Worm (Caenorhabditis elegans) whole organism, young adult: ENCODE measurements around the gene npr-9.

Experiments
- B0019.2 ChIP-seq: fragments of 200-800 bp; sonication (Bioruptor generic); conservative IDR thresholded peaks from 2 replicates; pipeline ENCODE4 v1.3.6; 2022; ENCODE audit warnings: missing genetic modification reagents, missing genetic modification characterization, missing compliant biosample characterization
- B0336.3 ChIP-seq: fragments of 200-800 bp; sonication (Bioruptor generic); IDR thresholded peaks from 2 replicates; pipeline ENCODE4 v1.3.6; 2022; ENCODE audit warnings: missing genetic modification characterization, missing compliant biosample characterization
- C06A6.2 ChIP-seq: fragments of 200-800 bp; sonication (Bioruptor generic); conservative IDR thresholded peaks from 2 replicates; pipeline ENCODE4 v1.3.6; 2022; ENCODE audit warnings: missing genetic modification characterization, missing compliant biosample characterization
- F22D6.2 ChIP-seq: sonication (generic microtip); optimal IDR thresholded peaks from 2 replicates; lab custom pipeline; 2016; ENCODE audit warnings: mild to moderate bottlenecking, missing genetic modification characterization, missing compliant biosample characterization
- F33H1.4 ChIP-seq: fragments of 200-800 bp; sonication (Bioruptor generic); IDR thresholded peaks from 2 replicates; pipeline ENCODE4 v1.3.6; 2022; ENCODE audit warnings: missing genetic modification reagents, missing genetic modification characterization, missing compliant biosample characterization
- F49E8.2 ChIP-seq: sonication (generic microtip); optimal IDR thresholded peaks from 3 replicates; lab custom pipeline; 2017; ENCODE audit warnings: missing genetic modification characterization, mild to moderate bottlenecking, missing compliant biosample characterization, antibody characterized with exemption, moderate library complexity; ENCODE audit not compliant: insufficient read depth
- T07F8.4 ChIP-seq: sonication (generic microtip); optimal IDR thresholded peaks from 2 replicates; lab custom pipeline; 2016; ENCODE audit warnings: mild to moderate bottlenecking, missing genetic modification characterization, moderate library complexity, missing compliant biosample characterization
- Y56A3A.18 ChIP-seq: fragments of 200-800 bp; sonication (Bioruptor generic); IDR thresholded peaks from 2 replicates; pipeline ENCODE4 v1.3.6; 2022; ENCODE audit warnings: missing genetic modification reagents, missing genetic modification characterization, missing compliant biosample characterization
- ZK185.1 ChIP-seq: sonication (generic microtip); optimal IDR thresholded peaks from 2 replicates; lab custom pipeline; 2016; ENCODE audit warnings: mild to moderate bottlenecking, missing genetic modification characterization, missing compliant biosample characterization; ENCODE audit not compliant: poor library complexity, severe bottlenecking
- akir-1 ChIP-seq: fragments of 200-800 bp; sonication (Bioruptor generic); optimal IDR thresholded peaks from 2 replicates; lab custom pipeline; 2018; ENCODE audit warnings: mild to moderate bottlenecking, missing genetic modification characterization, moderate library complexity, missing compliant biosample characterization
- aptf-2 ChIP-seq: fragments of 200-800 bp; sonication (Bioruptor generic); conservative IDR thresholded peaks from 2 replicates; pipeline ENCODE4 v1.3.6; 2022; ENCODE audit warnings: missing genetic modification reagents, missing genetic modification characterization, missing compliant biosample characterization
- aptf-3 ChIP-seq: fragments of 200-800 bp; sonication (Bioruptor generic); IDR thresholded peaks from 2 replicates; pipeline ENCODE4 v1.3.6; 2022; ENCODE audit warnings: missing genetic modification characterization, missing compliant biosample characterization
- athp-1 ChIP-seq: sonication (generic microtip); optimal IDR thresholded peaks from 2 replicates; lab custom pipeline; 2017; ENCODE audit warnings: mild to moderate bottlenecking, missing genetic modification characterization, missing compliant biosample characterization
- attf-5 ChIP-seq: fragments of 200-800 bp; sonication (Bioruptor generic); optimal IDR thresholded peaks from 2 replicates; lab custom pipeline; 2018; ENCODE audit warnings: mild to moderate bottlenecking, missing genetic modification characterization, missing compliant biosample characterization
- bed-1 ChIP-seq: fragments of 200-800 bp; sonication (Bioruptor generic); IDR thresholded peaks from 2 replicates; pipeline ENCODE4 v1.3.6; 2022; ENCODE audit warnings: missing genetic modification reagents, missing genetic modification characterization, missing compliant biosample characterization
- bed-2 ChIP-seq: fragments of 200-800 bp; sonication (Bioruptor generic); IDR thresholded peaks from 2 replicates; pipeline ENCODE4 v1.3.6; 2022; ENCODE audit warnings: missing genetic modification reagents, missing genetic modification characterization, missing compliant biosample characterization
- ccch-3 ChIP-seq: fragments of 200-800 bp; sonication (Bioruptor generic); optimal IDR thresholded peaks from 2 replicates; lab custom pipeline; 2018; ENCODE audit warnings: mild to moderate bottlenecking, missing genetic modification characterization, missing compliant biosample characterization
- ceh-27 ChIP-seq: fragments of 200-800 bp; sonication (Bioruptor generic); optimal IDR thresholded peaks from 2 replicates; lab custom pipeline; 2018; ENCODE audit warnings: mild to moderate bottlenecking, missing genetic modification characterization, moderate library complexity, missing compliant biosample characterization
- ceh-40 ChIP-seq: fragments of 200-800 bp; sonication (Bioruptor generic); IDR thresholded peaks from 2 replicates; pipeline ENCODE4 v1.3.6; 2022; ENCODE audit warnings: missing genetic modification characterization, missing compliant biosample characterization
- chd-7 ChIP-seq: sonication (generic microtip); optimal IDR thresholded peaks from 2 replicates; lab custom pipeline; 2016; ENCODE audit warnings: mild to moderate bottlenecking, missing genetic modification characterization, moderate library complexity, missing compliant biosample characterization
- die-1 ChIP-seq: sonication (generic microtip); optimal IDR thresholded peaks from 2 replicates; lab custom pipeline; 2016; ENCODE audit warnings: missing genotype, mild to moderate bottlenecking, missing genetic modification characterization, missing compliant biosample characterization
- dox-1 ChIP-seq: fragments of 200-800 bp; sonication (Bioruptor generic); IDR thresholded peaks from 2 replicates; pipeline ENCODE4 v1.3.6; 2022; ENCODE audit warnings: missing genetic modification reagents, missing genetic modification characterization, missing compliant biosample characterization
- dpl-1 ChIP-seq: fragments of 150-350 bp; optimal IDR thresholded peaks from 2 replicates; lab custom pipeline; 2014; ENCODE audit warnings: missing biosample characterization, missing genetic modification reagents, missing genetic modification characterization
- egl-18 ChIP-seq: fragments of 200-800 bp; sonication (Bioruptor generic); IDR thresholded peaks from 2 replicates; pipeline ENCODE4 v1.3.6; 2022; ENCODE audit warnings: missing genetic modification reagents, missing genetic modification characterization, missing compliant biosample characterization
- ets-4 ChIP-seq: fragments of 200-800 bp; sonication (Bioruptor generic); optimal IDR thresholded peaks from 2 replicates; lab custom pipeline; 2018; ENCODE audit warnings: mild to moderate bottlenecking, missing genetic modification characterization, missing compliant biosample characterization
- fkh-3 ChIP-seq: sonication (generic microtip); optimal IDR thresholded peaks from 2 replicates; lab custom pipeline; 2016; ENCODE audit warnings: mild to moderate bottlenecking, missing genetic modification characterization, missing compliant biosample characterization
- gei-17 ChIP-seq: fragments of 200-800 bp; sonication (Bioruptor generic); optimal IDR thresholded peaks from 2 replicates; lab custom pipeline; 2018; ENCODE audit warnings: mild to moderate bottlenecking, missing genetic modification characterization, missing compliant biosample characterization
- hmg-1.2 ChIP-seq: fragments of 200-800 bp; sonication (Bioruptor generic); IDR thresholded peaks from 2 replicates; pipeline ENCODE4 v1.3.6; 2022; ENCODE audit warnings: missing genetic modification reagents, missing genetic modification characterization, missing compliant biosample characterization
- lag-1 ChIP-seq: fragments of 200-800 bp; sonication (Bioruptor generic); IDR thresholded peaks from 2 replicates; pipeline ENCODE4 v1.3.6; 2022; ENCODE audit warnings: missing genetic modification reagents, missing genetic modification characterization, missing compliant biosample characterization
- let-526 ChIP-seq: fragments of 200-800 bp; sonication (Bioruptor generic); IDR thresholded peaks from 2 replicates; pipeline ENCODE4 v1.3.6; 2022; ENCODE audit warnings: missing genetic modification reagents, missing genetic modification characterization, missing compliant biosample characterization
- lin-26 ChIP-seq: fragments of 200-800 bp; sonication (Bioruptor generic); IDR thresholded peaks from 2 replicates; pipeline ENCODE4 v1.3.6; 2022; ENCODE audit warnings: missing genetic modification reagents, missing genetic modification characterization, missing compliant biosample characterization
- lin-54 ChIP-seq: fragments of 200-800 bp; sonication (Bioruptor generic); optimal IDR thresholded peaks from 2 replicates; lab custom pipeline; 2018; ENCODE audit warnings: mild to moderate bottlenecking, missing genetic modification characterization, missing compliant biosample characterization
- lsl-1 ChIP-seq: fragments of 200-800 bp; sonication (Bioruptor generic); optimal IDR thresholded peaks from 2 replicates; lab custom pipeline; 2018; ENCODE audit warnings: mild to moderate bottlenecking, missing genetic modification characterization, moderate library complexity, missing compliant biosample characterization
- madf-10 ChIP-seq: sonication (generic microtip); optimal IDR thresholded peaks from 2 replicates; lab custom pipeline; 2016; ENCODE audit warnings: mild to moderate bottlenecking, missing genetic modification characterization, missing compliant biosample characterization
- madf-3 ChIP-seq: fragments of 200-800 bp; sonication (Bioruptor generic); IDR thresholded peaks from 2 replicates; pipeline ENCODE4 v1.3.6; 2022; ENCODE audit warnings: missing genetic modification reagents, missing genetic modification characterization, missing compliant biosample characterization
- mes-4 ChIP-seq: sonication (generic microtip); optimal IDR thresholded peaks from 2 replicates; lab custom pipeline; 2016; ENCODE audit warnings: missing genotype, missing genetic modification characterization, missing compliant biosample characterization
- mxl-1 ChIP-seq: sonication (generic microtip); optimal IDR thresholded peaks from 2 replicates; lab custom pipeline; 2016; ENCODE audit warnings: missing genetic modification characterization, missing compliant biosample characterization
- nfya-1 ChIP-seq: sonication (generic microtip); optimal IDR thresholded peaks from 2 replicates; lab custom pipeline; 2017; ENCODE audit warnings: antibody characterized with exemption, missing compliant biosample characterization, missing genetic modification characterization, borderline replicate concordance; ENCODE audit not compliant: insufficient read depth
- nfya-2 ChIP-seq: fragments of 200-800 bp; sonication (Bioruptor generic); IDR thresholded peaks from 2 replicates; pipeline ENCODE4 v1.3.6; 2022; ENCODE audit warnings: missing genetic modification reagents, missing genetic modification characterization, missing compliant biosample characterization
- rec-8 ChIP-seq, 2 experiments: sonication (generic microtip); optimal IDR thresholded peaks; 2 replicates each; lab custom pipeline; 2016; ENCODE audit warnings: mild to moderate bottlenecking in 2 of 2, missing genetic modification characterization in 2 of 2, missing genetic modification reagents in 2 of 2, missing genotype in 2 of 2, missing biosample characterization in 1 of 2, missing compliant biosample characterization in 1 of 2, moderate library complexity in 1 of 2
- repo-1 ChIP-seq: sonication (generic microtip); optimal IDR thresholded peaks from 2 replicates; lab custom pipeline; 2017; ENCODE audit warnings: mild to moderate bottlenecking, missing genetic modification characterization, missing compliant biosample characterization
- sdz-38 ChIP-seq: sonication (generic microtip); optimal IDR thresholded peaks from 2 replicates; lab custom pipeline; 2016; ENCODE audit warnings: missing genotype, missing genetic modification characterization, missing compliant biosample characterization
- sea-2 ChIP-seq: fragments of 200-800 bp; sonication (Bioruptor generic); IDR thresholded peaks from 2 replicates; pipeline ENCODE4 v1.3.6; 2022; ENCODE audit warnings: missing genetic modification characterization, missing compliant biosample characterization
- somi-1 ChIP-seq: fragments of 200-800 bp; sonication (Bioruptor generic); optimal IDR thresholded peaks from 2 replicates; lab custom pipeline; 2018; ENCODE audit warnings: mild to moderate bottlenecking, missing genetic modification characterization, missing compliant biosample characterization
- unc-130 ChIP-seq: sonication (generic microtip); optimal IDR thresholded peaks from 2 replicates; lab custom pipeline; 2016; ENCODE audit warnings: missing genetic modification reagents, missing genetic modification characterization, missing compliant biosample characterization
- xnd-1 ChIP-seq: sonication (generic microtip); optimal IDR thresholded peaks from 2 replicates; lab custom pipeline; 2016; ENCODE audit warnings: missing genotype, missing genetic modification reagents, missing genetic modification characterization, missing compliant biosample characterization
- ztf-22 ChIP-seq: fragments of 200-800 bp; sonication (Bioruptor generic); optimal IDR thresholded peaks from 2 replicates; lab custom pipeline; 2018; ENCODE audit warnings: mild to moderate bottlenecking, missing genetic modification characterization, moderate library complexity, missing compliant biosample characterization
- ztf-25 ChIP-seq: fragments of 200-800 bp; sonication (Bioruptor generic); IDR thresholded peaks from 2 replicates; pipeline ENCODE4 v1.3.6; 2022; ENCODE audit warnings: missing genetic modification reagents, missing genetic modification characterization, missing compliant biosample characterization

The npr-9 gene

ce11 chrX:11337783-11338182 is 8.3 kb downstream of the npr-9 start, which contains the start of gene gcy-9:
gcy-9 (minus strand) TSS chrX:11337883.
- TF ChIP-seq let-526 (GFP tag; lab: Robert Waterston, UW): no peak
- TF ChIP-seq lag-1 (GFP tag; lab: Robert Waterston, UW): no peak
- TF ChIP-seq mxl-1 (tag; lab: Kevin White, UChicago): no peak
- TF ChIP-seq rec-8 (tag; optimal IDR thresholded peaks at IDR 0.05; lab: Kevin White, UChicago): no peak
- TF ChIP-seq chd-7 (tag; lab: Kevin White, UChicago): no peak
- TF ChIP-seq ets-4 (GFP tag; lab: Kevin White, UChicago): no peak
- no peak for TF ChIP-seq egl-18
- TF ChIP-seq sdz-38: no peak

- no peak for TF ChIP-seq ztf-22
- no peak for TF ChIP-seq lin-26 (GFP tag; lab: Robert Waterston, UW)
- no peak for TF ChIP-seq chd-7 (tag; lab: Kevin White, UChicago)
- TF ChIP-seq ceh-40 (GFP tag; lab: Robert Waterston, UW): no peak
- no peak for TF ChIP-seq lsl-1
- no peak for TF ChIP-seq C06A6.2 (GFP tag; lab: Robert Waterston, UW)
- TF ChIP-seq F33H1.4 (GFP tag; lab: Robert Waterston, UW): no peak
- no peak for TF ChIP-seq madf-3
- TF ChIP-seq fkh-3: no peak
- 0 out of 2 replicates have a peak, but pooled peaks have one; percentile 35 for TF ChIP-seq dox-1 (GFP tag; lab: Robert Waterston, UW)
- TF ChIP-seq F22D6.2 (tag; lab: Kevin White, UChicago): no peak
- no peak for TF ChIP-seq aptf-3 (GFP tag; lab: Robert Waterston, UW)
- no peak for TF ChIP-seq xnd-1 (tag; lab: Kevin White, UChicago)
- peak; percentile 28 for TF ChIP-seq attf-5
- TF ChIP-seq athp-1 (tag; lab: Kevin White, UChicago): no peak
- no peak for TF ChIP-seq dpl-1 (GFP tag; lab: Kevin White, UChicago)
- no peak for TF ChIP-seq die-1 (tag; lab: Kevin White, UChicago)
- TF ChIP-seq bed-2 (GFP tag; lab: Robert Waterston, UW): no peak
- no peak for TF ChIP-seq nfya-2 (GFP tag; lab: Robert Waterston, UW)
- TF ChIP-seq lag-1 (GFP tag; lab: Robert Waterston, UW): no peak
- TF ChIP-seq somi-1 (GFP tag; lab: Kevin White, UChicago): no peak
- TF ChIP-seq Y56A3A.18 (GFP tag; lab: Robert Waterston, UW): no peak
- TF ChIP-seq ceh-27 (GFP tag; lab: Kevin White, UChicago): no peak
- TF ChIP-seq mes-4 (tag; lab: Kevin White, UChicago): no peak
- no peak for TF ChIP-seq F49E8.2 (tag; lab: Kevin White, UChicago)
- TF ChIP-seq madf-10 (tag; lab: Kevin White, UChicago): no peak
- TF ChIP-seq repo-1 (tag; lab: Kevin White, UChicago): no peak
- TF ChIP-seq T07F8.4 (tag; lab: Kevin White, UChicago): no peak
- TF ChIP-seq unc-130: no peak
- TF ChIP-seq akir-1: no peak
- TF ChIP-seq B0336.3 (GFP tag; lab: Robert Waterston, UW): no peak
- no peak for TF ChIP-seq ccch-3
- peak; percentile 3; the same call in 1 of the 2 replicates for TF ChIP-seq hmg-1.2 (GFP tag; lab: Robert Waterston, UW)
- no peak for TF ChIP-seq aptf-2
- TF ChIP-seq ZK185.1 (tag; lab: Kevin White, UChicago): no peak
- TF ChIP-seq nfya-1: no peak
- TF ChIP-seq bed-1 (GFP tag; lab: Robert Waterston, UW): no peak
- no peak for TF ChIP-seq ztf-25
- TF ChIP-seq sea-2 (GFP tag; lab: Robert Waterston, UW): no peak
- peak; percentile 25 for TF ChIP-seq gei-17 (GFP tag; lab: Kevin White, UChicago)
- TF ChIP-seq B0019.2 (GFP tag; lab: Robert Waterston, UW): no peak
- TF ChIP-seq lin-54 (GFP tag; lab: Kevin White, UChicago): no peak
Observed at ce11 chrX:11339375-11339924, 9.9 kb downstream of the npr-9 start, which contains the start of gene aco-1. aco-1 (plus strand) TSS chrX:11339874.
